Fruit fly (Drosophila melanogaster): ENCODE data around the gene CG13856.

CG13856 gene

DNA sequence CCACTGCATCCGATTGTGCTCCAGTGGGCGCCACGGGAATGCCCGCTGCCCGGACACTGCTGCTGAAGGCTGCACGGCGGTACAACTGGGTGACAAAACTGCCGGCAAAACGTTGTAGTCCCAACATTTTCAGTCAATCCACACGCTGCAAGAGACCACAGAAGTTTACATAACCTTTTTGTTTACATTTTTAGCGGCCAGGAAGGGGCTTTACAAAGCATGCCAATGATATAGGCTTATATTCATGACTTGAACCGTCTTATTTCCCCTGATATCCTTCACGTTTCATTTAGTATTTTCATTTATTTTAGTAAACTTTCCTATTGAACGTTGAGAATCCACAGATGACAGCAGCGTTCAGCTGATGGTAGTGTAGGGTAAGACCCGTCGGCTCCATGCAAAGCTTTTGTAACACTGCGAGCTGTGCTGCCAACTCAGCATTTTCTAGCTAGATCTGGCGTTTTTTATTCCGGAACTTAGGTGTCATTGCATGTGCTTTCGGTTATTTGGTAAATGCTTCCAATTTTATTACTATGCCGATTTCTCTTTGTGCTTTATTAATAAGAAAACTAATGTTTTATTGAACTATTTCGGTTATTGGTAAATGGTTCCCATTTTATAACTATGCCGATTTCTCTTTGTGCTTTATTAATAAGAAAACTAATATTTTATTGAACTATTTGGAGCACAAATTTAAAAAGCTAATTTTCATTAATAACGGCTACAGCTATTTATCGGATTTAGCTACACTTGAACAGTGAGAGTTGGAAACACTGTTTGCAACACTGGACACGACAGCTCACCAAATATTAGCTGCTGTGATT lies 8.3 kb downstream of the CG13856 start, which contains the start of the genes CG13850 and lqfR (continued):
- peak; percentile 81 for TF ChIP-seq CG13624 (GFP tag; optimal IDR thresholded peaks at IDR 0.05)
- TF ChIP-seq CG10565 (GFP tag; optimal IDR thresholded peaks at IDR 0.05): peak; percentile 12
- no peak for TF ChIP-seq hth (optimal IDR thresholded peaks at IDR 0.05)
- no peak for TF ChIP-seq Dip2 (GFP tag; IDR thresholded peaks at IDR 0.05)
- peak; percentile 72 for TF ChIP-seq CG8944 (GFP tag; optimal IDR thresholded peaks at IDR 0.05)
- no peak for TF ChIP-seq CG14050 (GFP tag; IDR thresholded peaks at IDR 0.05)
- TF ChIP-seq CG33557 (GFP tag; optimal IDR thresholded peaks at IDR 0.05): peak; percentile 64
- TF ChIP-seq CG17568 (GFP tag; optimal IDR thresholded peaks at IDR 0.05): no peak
- peak; percentile 67 for TF ChIP-seq HmgZ (tag; optimal IDR thresholded peaks at IDR 0.05)
- no peak for TF ChIP-seq aop (GFP tag; IDR thresholded peaks at IDR 0.05)
- TF ChIP-seq CG31365 (tag; optimal IDR thresholded peaks at IDR 0.05): no peak
- peak; percentile 66 for TF ChIP-seq CG34376 (GFP tag; optimal IDR thresholded peaks at IDR 0.05)
- peak; percentile 58 for TF ChIP-seq CG15011 (GFP tag; optimal IDR thresholded peaks at IDR 0.05)
- TF ChIP-seq CG9876 (GFP tag; optimal IDR thresholded peaks at IDR 0.05): peak; percentile 78
- TF ChIP-seq so (GFP tag; IDR thresholded peaks at IDR 0.05): no peak
- TF ChIP-seq Lim3 (GFP tag; IDR thresholded peaks at IDR 0.05): no peak
- TF ChIP-seq CG15601 (tag; optimal IDR thresholded peaks at IDR 0.05): peak; percentile 49
- peak; percentile 86 for TF ChIP-seq Rfx (GFP tag; IDR thresholded peaks at IDR 0.05)
- TF ChIP-seq sob (GFP tag; IDR thresholded peaks at IDR 0.05): peak; percentile 82
- TF ChIP-seq CG2712 (tag; optimal IDR thresholded peaks at IDR 0.05): peak; percentile 43
- TF ChIP-seq gt (GFP tag; IDR thresholded peaks at IDR 0.05): no peak
- TF ChIP-seq sqz (GFP tag; optimal IDR thresholded peaks at IDR 0.05): no peak
- peak; percentile 88 for TF ChIP-seq CoRest (tag; optimal IDR thresholded peaks at IDR 0.05)
- TF ChIP-seq hb (GFP tag; IDR thresholded peaks at IDR 0.05; ENCODE audit: partially characterized antibody): no peak

DNA sequence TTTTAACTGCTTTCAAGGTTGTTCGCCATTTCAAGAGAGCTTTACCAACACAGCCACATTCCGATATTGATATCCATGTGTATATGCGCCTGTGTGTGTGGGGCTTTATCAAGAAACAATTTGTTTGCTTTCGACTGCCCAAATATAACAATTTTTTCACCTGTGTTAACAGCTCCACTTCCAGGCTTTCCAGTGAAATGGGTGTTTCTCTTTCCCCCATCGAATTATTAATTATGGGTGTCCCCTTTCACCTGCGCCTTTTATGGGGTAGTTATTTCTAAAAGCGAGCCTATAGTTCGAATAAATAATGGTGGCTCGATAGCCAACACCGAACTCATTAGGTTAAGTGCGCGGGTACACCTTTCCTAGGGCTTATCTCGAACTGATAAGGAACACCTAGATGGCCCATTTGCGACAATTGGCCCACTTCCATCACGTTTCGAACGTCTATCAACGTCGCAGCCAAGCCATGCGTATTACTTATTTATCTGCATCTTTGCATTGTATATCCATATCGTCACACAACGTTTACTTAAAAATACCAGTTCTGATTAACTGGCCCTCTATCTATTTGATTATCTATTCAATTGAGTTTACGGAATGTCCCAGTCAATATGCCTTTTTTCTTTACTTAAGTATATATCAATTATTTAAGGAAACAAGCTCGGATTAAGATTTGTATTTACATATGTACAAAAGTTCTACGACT lies 9.6 kb downstream of the CG13856 start:
- TF ChIP-seq sd (tag; optimal IDR thresholded peaks at IDR 0.05) (peak; percentile 56), sens (GFP tag) (peak; percentile 72), cg (GFP tag; optimal IDR thresholded peaks at IDR 0.05) (peak; percentile 77), HLH4C (GFP tag; IDR thresholded peaks at IDR 0.05; ENCODE audit: partially characterized antibody) (0 out of 3 replicates have a peak, but pooled peaks have one; percentile 8), CG16779 (GFP tag; IDR thresholded peaks at IDR 0.05) (peak; percentile 23; the same call in 1 of the 2 replicates), Blimp-1 (GFP tag; optimal IDR thresholded peaks at IDR 0.05) (no peak), E2f2 (GFP tag; IDR thresholded peaks at IDR 0.05) (no peak), bigmax (GFP tag; optimal IDR thresholded peaks at IDR 0.05) (peak; percentile 25), nau (GFP tag; optimal IDR thresholded peaks at IDR 0.05) (no peak), usp (GFP tag; optimal IDR thresholded peaks at IDR 0.05) (no peak), CG2875 (GFP tag; optimal IDR thresholded peaks at IDR 0.05) (no peak), Dip2 (GFP tag; IDR thresholded peaks at IDR 0.05) (no peak), exex (tag; optimal IDR thresholded peaks at IDR 0.05) (peak; percentile 91), CG18599 (GFP tag; optimal IDR thresholded peaks at IDR 0.05) (peak; percentile 48), Fer1 (GFP tag; optimal IDR thresholded peaks at IDR 0.05) (peak; percentile 35), cwo (GFP tag; optimal IDR thresholded peaks at IDR 0.05) (peak; percentile 59), CG1529 (GFP tag; optimal IDR thresholded peaks at IDR 0.05) (no peak), kni (GFP tag; optimal IDR thresholded peaks at IDR 0.05) (peak; percentile 5), CG12391 (tag; optimal IDR thresholded peaks at IDR 0.05) (no peak), CG18764 (GFP tag; optimal IDR thresholded peaks at IDR 0.05) (no peak), mirr (GFP tag; optimal IDR thresholded peaks at IDR 0.05) (peak; percentile 91), sug (tag; optimal IDR thresholded peaks at IDR 0.05) (peak; percentile 58), CG14014 (GFP tag; IDR thresholded peaks at IDR 0.05) (no peak), Med (GFP tag) (peak; percentile 70), C15 (GFP tag; IDR thresholded peaks at IDR 0.05) (no peak)
